Fruit fly (Drosophila melanogaster) S2 (cell line): ENCODE measurements around the gene CG12817.

ENCODE experiments used
- CG8478 ChIP-seq: fragments of >200 bp; optimal IDR thresholded peaks from 2 replicates; lab custom pipeline; 2018
- CTCF ChIP-seq, 2 experiments: fragments of >200 bp; optimal IDR thresholded peaks; 2 replicates each; lab custom pipeline; 2018

- TF ChIP-seq CTCF (optimal IDR thresholded peaks at IDR 0.05; lab: Kevin White, UChicago), result no peak
- TF ChIP-seq CG8478 (lab: Kevin White, UChicago), result no peak
Observed at dm6 chr3R:10189520-10189919, 35.0 kb downstream of the CG12817 start, which contains the start of gene CG12814.
